Fruit fly (Drosophila melanogaster): Measurements from ENCODE around the gene Nazo.

dm6 chr3R:8334982-8335381 is 47.3 kb downstream of the Nazo start:
- no peak for TF ChIP-seq lola (GFP tag; optimal IDR thresholded peaks at IDR 0.05)
- no peak for TF ChIP-seq sage (GFP tag; optimal IDR thresholded peaks at IDR 0.05)
- no peak for TF ChIP-seq Dfd (GFP tag; optimal IDR thresholded peaks at IDR 0.05)
- TF ChIP-seq pan (optimal IDR thresholded peaks at IDR 0.05) = no peak
